Worm (Caenorhabditis elegans) whole organism, young adult: ENCODE results near the gene stim-1.
A peak's percentile ranks its signal among the peaks of the same experiment; 100 is the strongest.

Experiments used
- B0019.2 ChIP-seq: fragments of 200-800 bp; sonication (Bioruptor generic); conservative IDR thresholded peaks from 2 replicates; pipeline ENCODE4 v1.3.6; 2022; ENCODE audit warnings: missing genetic modification reagents, missing genetic modification characterization, missing compliant biosample characterization
- C06A6.2 ChIP-seq: fragments of 200-800 bp; sonication (Bioruptor generic); conservative IDR thresholded peaks from 2 replicates; pipeline ENCODE4 v1.3.6; 2022; ENCODE audit warnings: missing genetic modification characterization, missing compliant biosample characterization
- D2030.7 ChIP-seq: fragments of 200-800 bp; sonication (Bioruptor generic); IDR thresholded peaks from 2 replicates; pipeline ENCODE4 v1.3.6; 2022; ENCODE audit warnings: missing genetic modification reagents, missing genetic modification characterization, missing compliant biosample characterization
- F33H1.4 ChIP-seq: fragments of 200-800 bp; sonication (Bioruptor generic); IDR thresholded peaks from 2 replicates; pipeline ENCODE4 v1.3.6; 2022; ENCODE audit warnings: missing genetic modification reagents, missing genetic modification characterization, missing compliant biosample characterization
- F37B4.10 ChIP-seq: fragments of 200-800 bp; sonication (Bioruptor generic); IDR thresholded peaks from 2 replicates; pipeline ENCODE4 v1.3.6; 2022; ENCODE audit warnings: missing genetic modification characterization, missing compliant biosample characterization
- F39B2.1 ChIP-seq: fragments of 200-800 bp; sonication (Bioruptor generic); IDR thresholded peaks from 2 replicates; pipeline ENCODE4 v1.3.6; 2022; ENCODE audit warnings: missing genetic modification reagents, missing genetic modification characterization, missing compliant biosample characterization
- T07F8.4 ChIP-seq: sonication (generic microtip); optimal IDR thresholded peaks from 2 replicates; lab custom pipeline; 2016; ENCODE audit warnings: mild to moderate bottlenecking, missing genetic modification characterization, moderate library complexity, missing compliant biosample characterization
- Y53F4B.3 ChIP-seq: fragments of 200-800 bp; sonication (Bioruptor generic); IDR thresholded peaks from 2 replicates; pipeline ENCODE4 v1.3.6; 2022; ENCODE audit warnings: missing genetic modification reagents, missing genetic modification characterization, missing compliant biosample characterization
- Y67H2A.10 ChIP-seq: fragments of 200-800 bp; sonication (Bioruptor generic); conservative IDR thresholded peaks from 2 replicates; pipeline ENCODE4 v1.3.6; 2022; ENCODE audit warnings: missing genetic modification reagents, missing genetic modification characterization, missing compliant biosample characterization
- Y79H2A.3 ChIP-seq: fragments of 200-800 bp; sonication (Bioruptor generic); conservative IDR thresholded peaks from 2 replicates; pipeline ENCODE4 v1.3.6; 2022; ENCODE audit warnings: missing genetic modification reagents, missing genetic modification characterization, missing compliant biosample characterization
- Y95B8A.8 ChIP-seq: fragments of 200-800 bp; sonication (Bioruptor generic); IDR thresholded peaks from 2 replicates; pipeline ENCODE4 v1.3.6; 2022; ENCODE audit warnings: missing genetic modification reagents, missing genetic modification characterization, missing compliant biosample characterization
- athp-1 ChIP-seq: sonication (generic microtip); optimal IDR thresholded peaks from 2 replicates; lab custom pipeline; 2017; ENCODE audit warnings: mild to moderate bottlenecking, missing genetic modification characterization, missing compliant biosample characterization
- attf-3 ChIP-seq: fragments of 200-800 bp; sonication (Bioruptor generic); conservative IDR thresholded peaks from 2 replicates; pipeline ENCODE4 v1.3.6; 2022; ENCODE audit warnings: missing genetic modification reagents, missing genetic modification characterization, missing compliant biosample characterization
- bed-1 ChIP-seq: fragments of 200-800 bp; sonication (Bioruptor generic); IDR thresholded peaks from 2 replicates; pipeline ENCODE4 v1.3.6; 2022; ENCODE audit warnings: missing genetic modification reagents, missing genetic modification characterization, missing compliant biosample characterization
- bed-2 ChIP-seq: fragments of 200-800 bp; sonication (Bioruptor generic); IDR thresholded peaks from 2 replicates; pipeline ENCODE4 v1.3.6; 2022; ENCODE audit warnings: missing genetic modification reagents, missing genetic modification characterization, missing compliant biosample characterization
- cebp-2 ChIP-seq: fragments of 200-800 bp; sonication (Bioruptor generic); IDR thresholded peaks from 2 replicates; pipeline ENCODE4 v1.3.6; 2022; ENCODE audit warnings: missing genetic modification characterization, missing compliant biosample characterization
- ceh-40 ChIP-seq: fragments of 200-800 bp; sonication (Bioruptor generic); IDR thresholded peaks from 2 replicates; pipeline ENCODE4 v1.3.6; 2022; ENCODE audit warnings: missing genetic modification characterization, missing compliant biosample characterization
- ceh-91 ChIP-seq: fragments of 200-800 bp; sonication (Bioruptor generic); IDR thresholded peaks from 2 replicates; pipeline ENCODE4 v1.3.6; 2022; ENCODE audit warnings: missing genetic modification reagents, missing genetic modification characterization, missing compliant biosample characterization
- dox-1 ChIP-seq: fragments of 200-800 bp; sonication (Bioruptor generic); IDR thresholded peaks from 2 replicates; pipeline ENCODE4 v1.3.6; 2022; ENCODE audit warnings: missing genetic modification reagents, missing genetic modification characterization, missing compliant biosample characterization
- egrh-3 ChIP-seq: fragments of 200-800 bp; sonication (Bioruptor generic); IDR thresholded peaks from 2 replicates; pipeline ENCODE4 v1.3.6; 2022; ENCODE audit warnings: missing genetic modification reagents, missing genetic modification characterization, missing compliant biosample characterization
- ets-4 ChIP-seq: fragments of 200-800 bp; sonication (Bioruptor generic); optimal IDR thresholded peaks from 2 replicates; lab custom pipeline; 2018; ENCODE audit warnings: mild to moderate bottlenecking, missing genetic modification characterization, missing compliant biosample characterization
- hlh-12 ChIP-seq: sonication (generic microtip); optimal IDR thresholded peaks from 2 replicates; lab custom pipeline; 2016; ENCODE audit warnings: missing genetic modification characterization, missing compliant biosample characterization
- lag-1 ChIP-seq: fragments of 200-800 bp; sonication (Bioruptor generic); IDR thresholded peaks from 2 replicates; pipeline ENCODE4 v1.3.6; 2022; ENCODE audit warnings: missing genetic modification reagents, missing genetic modification characterization, missing compliant biosample characterization
- let-526 ChIP-seq: fragments of 200-800 bp; sonication (Bioruptor generic); IDR thresholded peaks from 2 replicates; pipeline ENCODE4 v1.3.6; 2022; ENCODE audit warnings: missing genetic modification reagents, missing genetic modification characterization, missing compliant biosample characterization
- lin-26 ChIP-seq: fragments of 200-800 bp; sonication (Bioruptor generic); IDR thresholded peaks from 2 replicates; pipeline ENCODE4 v1.3.6; 2022; ENCODE audit warnings: missing genetic modification reagents, missing genetic modification characterization, missing compliant biosample characterization
- madf-3 ChIP-seq: fragments of 200-800 bp; sonication (Bioruptor generic); IDR thresholded peaks from 2 replicates; pipeline ENCODE4 v1.3.6; 2022; ENCODE audit warnings: missing genetic modification reagents, missing genetic modification characterization, missing compliant biosample characterization
- mxl-1 ChIP-seq: sonication (generic microtip); optimal IDR thresholded peaks from 2 replicates; lab custom pipeline; 2016; ENCODE audit warnings: missing genetic modification characterization, missing compliant biosample characterization
- nfya-1 ChIP-seq: sonication (generic microtip); optimal IDR thresholded peaks from 2 replicates; lab custom pipeline; 2017; ENCODE audit warnings: antibody characterized with exemption, missing compliant biosample characterization, missing genetic modification characterization, borderline replicate concordance; ENCODE audit not compliant: insufficient read depth
- nfya-2 ChIP-seq: fragments of 200-800 bp; sonication (Bioruptor generic); IDR thresholded peaks from 2 replicates; pipeline ENCODE4 v1.3.6; 2022; ENCODE audit warnings: missing genetic modification reagents, missing genetic modification characterization, missing compliant biosample characterization
- nfyb-1 ChIP-seq: fragments of 200-800 bp; sonication (Bioruptor generic); IDR thresholded peaks from 2 replicates; pipeline ENCODE4 v1.3.6; 2022; ENCODE audit warnings: missing genetic modification reagents, missing genetic modification characterization, missing compliant biosample characterization
- nhr-120 ChIP-seq: fragments of 200-800 bp; sonication (Bioruptor generic); IDR thresholded peaks from 2 replicates; pipeline ENCODE4 v1.3.6; 2022; ENCODE audit warnings: missing genetic modification characterization, missing compliant biosample characterization
- pha-4 ChIP-seq: fragments of 150-350 bp; sonication (generic microtip); optimal IDR thresholded peaks from 2 replicates; lab custom pipeline; 2014; ENCODE audit warnings: missing biosample characterization, missing genetic modification reagents, missing genetic modification characterization
- rcor-1 ChIP-seq: fragments of 200-800 bp; sonication (Bioruptor generic); IDR thresholded peaks from 2 replicates; pipeline ENCODE4 v1.3.6; 2022; ENCODE audit warnings: missing genetic modification reagents, missing genetic modification characterization, missing compliant biosample characterization
- snpc-4 ChIP-seq, 5 experiments: fragments of 150-350 bp in 1 of 5; sonication (generic microtip) in 4 of 5; optimal IDR thresholded peaks; 2 replicates each; lab custom pipeline; 2014 to 2018; ENCODE audit warnings: missing genetic modification characterization in 5 of 5, missing biosample characterization in 3 of 5, antibody characterized with exemption in 2 of 5, mild to moderate bottlenecking in 2 of 5, missing compliant biosample characterization in 2 of 5, missing genotype in 2 of 5, moderate library complexity in 2 of 5, missing genetic modification reagents in 1 of 5
- somi-1 ChIP-seq: fragments of 200-800 bp; sonication (Bioruptor generic); optimal IDR thresholded peaks from 2 replicates; lab custom pipeline; 2018; ENCODE audit warnings: mild to moderate bottlenecking, missing genetic modification characterization, missing compliant biosample characterization
- sptf-2 ChIP-seq: fragments of 200-800 bp; sonication (Bioruptor generic); optimal IDR thresholded peaks from 2 replicates; lab custom pipeline; 2018; ENCODE audit warnings: mild to moderate bottlenecking, missing genetic modification characterization, missing compliant biosample characterization

The stim-1 gene

ce11 chrIII:415331-415775 is 3.2 kb downstream of the stim-1 start:
- TF ChIP-seq bed-2 (GFP tag; lab: Robert Waterston, UW) (peak; percentile 28; the same call in 1 of the 2 replicates), attf-3 (peak; percentile 73), egrh-3 (GFP tag; lab: Robert Waterston, UW) (peak; percentile 83), lin-26 (peak; percentile 72), bed-1 (peak; percentile 78; the same call in 1 of the 2 replicates), ceh-91 (GFP tag; lab: Robert Waterston, UW) (peak; percentile 38; the same call in 1 of the 2 replicates), Y67H2A.10 (GFP tag; lab: Robert Waterston, UW) (peak; percentile 31; the same call in 1 of the 2 replicates), ceh-40 (GFP tag; lab: Robert Waterston, UW) (0 out of 2 replicates have a peak, but pooled peaks have one; percentile 48), Y53F4B.3 (peak; percentile 57; the same call in 1 of the 2 replicates), lag-1 (0 out of 2 replicates have a peak, but pooled peaks have one; percentile 61), F37B4.10 (GFP tag; lab: Robert Waterston, UW) (peak; percentile 96), B0019.2 (peak; percentile 47), cebp-2 (GFP tag; lab: Robert Waterston, UW) (0 out of 2 replicates have a peak, but pooled peaks have one; percentile 55), F33H1.4 (GFP tag; lab: Robert Waterston, UW) (peak; percentile 46), let-526 (GFP tag; lab: Robert Waterston, UW) (peak; percentile 12; the same call in 1 of the 2 replicates), Y79H2A.3 (peak; percentile 68; the same call in 1 of the 2 replicates), rcor-1 (GFP tag; lab: Robert Waterston, UW) (0 out of 2 replicates have a peak, but pooled peaks have one; percentile 39), D2030.7 (GFP tag; lab: Robert Waterston, UW) (peak; percentile 63), Y95B8A.8 (peak; percentile 71), nfya-2 (GFP tag; lab: Robert Waterston, UW) (0 out of 2 replicates have a peak, but pooled peaks have one; percentile 48), C06A6.2 (GFP tag; lab: Robert Waterston, UW) (0 out of 2 replicates have a peak, but pooled peaks have one; percentile 31), F39B2.1 (GFP tag; lab: Robert Waterston, UW) (peak; percentile 76; the same call in 1 of the 2 replicates)

ce11 chrIII:402168-402813 is 16.3 kb downstream of the stim-1 start, which contains the start of the genes Y55B1BL.1 and Y55B1BL.2:
TSS of gene Y55B1BL.1 (plus strand) at chrIII:402384.
TSS of gene Y55B1BL.2 (plus strand) at chrIII:402763.
- no peak for TF ChIP-seq mxl-1 (tag; lab: Kevin White, UChicago)
- TF ChIP-seq Y53F4B.3 = no peak
- no peak for TF ChIP-seq pha-4
- no peak for TF ChIP-seq dox-1 (GFP tag; lab: Robert Waterston, UW)
- no peak for TF ChIP-seq sptf-2
- TF ChIP-seq Y79H2A.3 = no peak
- TF ChIP-seq snpc-4 (GFP tag; optimal IDR thresholded peaks at IDR 0.05; lab: Kevin White, UChicago) = no peak
- no peak for TF ChIP-seq snpc-4 (tag; optimal IDR thresholded peaks at IDR 0.05; lab: Kevin White, UChicago)
- no peak for TF ChIP-seq somi-1 (GFP tag; lab: Kevin White, UChicago)
- TF ChIP-seq athp-1 (tag; lab: Kevin White, UChicago) = no peak
- no peak for TF ChIP-seq madf-3 (GFP tag; lab: Robert Waterston, UW)
- no peak for TF ChIP-seq nfya-1
- TF ChIP-seq nfyb-1 (GFP tag; lab: Robert Waterston, UW) = no peak
- TF ChIP-seq hlh-12 (tag; lab: Kevin White, UChicago) = no peak
- no peak for TF ChIP-seq ets-4 (GFP tag; lab: Kevin White, UChicago)
- no peak for TF ChIP-seq nhr-120
- TF ChIP-seq T07F8.4 (tag; lab: Kevin White, UChicago) = no peak
- TF ChIP-seq bed-1 = no peak
